Fruit fly (Drosophila melanogaster) whole organism, prepupa: ENCODE results near the gene dock.
A peak's percentile ranks its signal among the peaks of the same experiment; 100 is the strongest.

Source experiments
- Blimp-1 ChIP-seq: fragments of 200-800 bp; sonication (Bioruptor generic); optimal IDR thresholded peaks from 3 replicates; lab custom pipeline; 2017; ENCODE audit warnings: missing biosample characterization, missing genetic modification characterization, mild to moderate bottlenecking, moderate library complexity, missing genetic modification reagents
- CG10631 ChIP-seq: fragments of 200-800 bp; sonication (Bioruptor generic); optimal IDR thresholded peaks from 2 replicates; lab custom pipeline; 2016; ENCODE audit warnings: missing biosample characterization, missing genetic modification characterization
- CG11294 ChIP-seq: fragments of 200-800 bp; sonication (Bioruptor generic); IDR thresholded peaks from 2 replicates; pipeline ENCODE4 v1.3.6; 2022; ENCODE audit warnings: missing biosample characterization, missing genetic modification characterization
- CG11762 ChIP-seq: fragments of 200-800 bp; sonication (Bioruptor generic); optimal IDR thresholded peaks from 3 replicates; lab custom pipeline; 2016; ENCODE audit warnings: missing biosample characterization, missing genetic modification characterization; ENCODE audit not compliant: insufficient read depth
- CG11902 ChIP-seq: fragments of 200-800 bp; sonication (Bioruptor generic); optimal IDR thresholded peaks from 3 replicates; lab custom pipeline; 2016; ENCODE audit warnings: missing biosample characterization, missing genetic modification characterization
- CG15336 ChIP-seq: fragments of 200-800 bp; sonication (Bioruptor generic); IDR thresholded peaks from 2 replicates; pipeline ENCODE4 v1.3.6; 2022; ENCODE audit warnings: missing biosample characterization, missing genetic modification characterization
- CG1621 ChIP-seq: fragments of 200-800 bp; sonication (Bioruptor generic); optimal IDR thresholded peaks from 3 replicates; lab custom pipeline; 2018; ENCODE audit warnings: missing biosample characterization, mild to moderate bottlenecking, missing genetic modification characterization
- CG3032 ChIP-seq: fragments of 200-800 bp; optimal IDR thresholded peaks from 2 replicates; lab custom pipeline; 2019; ENCODE audit warnings: missing biosample characterization, mild to moderate bottlenecking, missing genetic modification characterization, moderate library complexity
- CG31627 ChIP-seq: fragments of 200-800 bp; sonication (Bioruptor generic); optimal IDR thresholded peaks from 3 replicates; lab custom pipeline; 2016; ENCODE audit warnings: missing biosample characterization, missing genetic modification characterization
- CG32006 ChIP-seq: fragments of 200-800 bp; sonication (Bioruptor generic); optimal IDR thresholded peaks from 3 replicates; lab custom pipeline; 2017; ENCODE audit warnings: missing biosample characterization, mild to moderate bottlenecking, missing genetic modification characterization
- CG34406 ChIP-seq: fragments of 200-800 bp; sonication (Bioruptor generic); optimal IDR thresholded peaks from 3 replicates; lab custom pipeline; 2016; ENCODE audit warnings: missing biosample characterization, missing genetic modification characterization
- CG3919 ChIP-seq: fragments of 200-800 bp; sonication (Bioruptor generic); optimal IDR thresholded peaks from 3 replicates; lab custom pipeline; 2016; ENCODE audit warnings: missing biosample characterization, missing genetic modification characterization
- CG4318 ChIP-seq: fragments of 200-800 bp; sonication (Bioruptor generic); optimal IDR thresholded peaks from 3 replicates; lab custom pipeline; 2017; ENCODE audit warnings: missing biosample characterization, mild to moderate bottlenecking, missing genetic modification characterization
- CG6163 ChIP-seq: fragments of 200-800 bp; sonication (Bioruptor generic); IDR thresholded peaks from 3 replicates; pipeline ENCODE4 v1.3.6; 2022; ENCODE audit warnings: missing biosample characterization, missing genetic modification characterization
- CG6276 ChIP-seq: fragments of 200-800 bp; sonication (Bioruptor generic); optimal IDR thresholded peaks from 2 replicates; lab custom pipeline; 2017; ENCODE audit warnings: missing biosample characterization, mild to moderate bottlenecking, missing genetic modification characterization
- CG6792 ChIP-seq: fragments of 200-800 bp; sonication (Bioruptor generic); optimal IDR thresholded peaks from 3 replicates; lab custom pipeline; 2016; ENCODE audit warnings: missing biosample characterization, missing genetic modification characterization
- CG6808 ChIP-seq: fragments of 200-800 bp; sonication (Bioruptor generic); optimal IDR thresholded peaks from 3 replicates; lab custom pipeline; 2017; ENCODE audit warnings: missing biosample characterization, missing genetic modification characterization, mild to moderate bottlenecking, moderate library complexity, missing genetic modification reagents
- CG6854 ChIP-seq: fragments of 200-800 bp; sonication (Bioruptor generic); optimal IDR thresholded peaks from 2 replicates; lab custom pipeline; 2017; ENCODE audit warnings: missing biosample characterization, mild to moderate bottlenecking, missing genetic modification characterization
- CG8119 ChIP-seq: fragments of 200-800 bp; sonication (Bioruptor generic); IDR thresholded peaks from 3 replicates; pipeline ENCODE4 v1.3.6; 2022; ENCODE audit warnings: missing biosample characterization, missing genetic modification characterization
- CG8319 ChIP-seq: fragments of 200-800 bp; sonication (Bioruptor generic); optimal IDR thresholded peaks from 3 replicates; lab custom pipeline; 2016; ENCODE audit warnings: missing biosample characterization, missing genetic modification characterization
- CG8632 ChIP-seq: fragments of 200-800 bp; sonication (Bioruptor generic); optimal IDR thresholded peaks from 3 replicates; lab custom pipeline; 2016; ENCODE audit warnings: missing biosample characterization, missing genetic modification characterization
- CG9139 ChIP-seq: fragments of 200-800 bp; sonication (Bioruptor generic); optimal IDR thresholded peaks from 3 replicates; lab custom pipeline; 2017; ENCODE audit warnings: missing biosample characterization, mild to moderate bottlenecking, missing genetic modification characterization
- Eip75B ChIP-seq: fragments of 200-800 bp; sonication (Bioruptor generic); optimal IDR thresholded peaks from 3 replicates; lab custom pipeline; 2016; ENCODE audit warnings: missing biosample characterization, missing genetic modification characterization
- Eip93F ChIP-seq: fragments of 200-800 bp; sonication (Bioruptor generic); optimal IDR thresholded peaks from 2 replicates; lab custom pipeline; 2016; ENCODE audit warnings: missing biosample characterization, mild to moderate bottlenecking, missing genetic modification characterization
- Ets21C ChIP-seq: fragments of 200-800 bp; sonication (Bioruptor generic); optimal IDR thresholded peaks from 3 replicates; lab custom pipeline; 2016; ENCODE audit warnings: missing biosample characterization, missing genetic modification characterization
- Ets96B ChIP-seq: fragments of 200-800 bp; optimal IDR thresholded peaks from 2 replicates; lab custom pipeline; 2019; ENCODE audit warnings: missing biosample characterization, mild to moderate bottlenecking, missing genetic modification characterization, moderate library complexity
- Hr39 ChIP-seq: fragments of 200-800 bp; sonication (Bioruptor generic); optimal IDR thresholded peaks from 2 replicates; lab custom pipeline; 2016; ENCODE audit warnings: missing biosample characterization, missing genetic modification characterization
- Hr4 ChIP-seq: fragments of 200-800 bp; sonication (Bioruptor generic); optimal IDR thresholded peaks from 3 replicates; lab custom pipeline; 2016; ENCODE audit warnings: missing biosample characterization, missing genetic modification characterization
- Lpt ChIP-seq: fragments of 200-800 bp; sonication (Bioruptor generic); optimal IDR thresholded peaks from 3 replicates; lab custom pipeline; 2016; ENCODE audit warnings: missing biosample characterization, missing genetic modification characterization
- Met ChIP-seq: fragments of 200-800 bp; sonication (Bioruptor generic); optimal IDR thresholded peaks from 3 replicates; lab custom pipeline; 2016; ENCODE audit warnings: missing biosample characterization, missing genetic modification characterization
- Smox ChIP-seq: fragments of 200-800 bp; sonication (Bioruptor generic); optimal IDR thresholded peaks from 3 replicates; lab custom pipeline; 2016; ENCODE audit warnings: missing biosample characterization, missing genetic modification characterization
- Sox102F ChIP-seq: fragments of 200-800 bp; sonication (Bioruptor generic); optimal IDR thresholded peaks from 2 replicates; lab custom pipeline; 2016; ENCODE audit warnings: missing biosample characterization, mild to moderate bottlenecking, missing genetic modification characterization
- Sox14 ChIP-seq: fragments of 200-800 bp; sonication (Bioruptor generic); optimal IDR thresholded peaks from 3 replicates; lab custom pipeline; 2016; ENCODE audit warnings: missing biosample characterization, missing genetic modification characterization
- Sox15 ChIP-seq: fragments of 200-800 bp; sonication (Bioruptor generic); optimal IDR thresholded peaks from 3 replicates; lab custom pipeline; 2016; ENCODE audit warnings: missing biosample characterization, missing genetic modification characterization
- acj6 ChIP-seq: fragments of 200-800 bp; sonication (Bioruptor generic); optimal IDR thresholded peaks from 3 replicates; lab custom pipeline; 2016; ENCODE audit warnings: missing biosample characterization, missing genetic modification characterization
- cyc ChIP-seq: fragments of 200-800 bp; sonication (Bioruptor generic); optimal IDR thresholded peaks from 3 replicates; lab custom pipeline; 2016; ENCODE audit warnings: missing biosample characterization, missing genetic modification characterization
- dac ChIP-seq: fragments of 200-800 bp; sonication (Bioruptor generic); optimal IDR thresholded peaks from 2 replicates; lab custom pipeline; 2017; ENCODE audit warnings: missing biosample characterization, mild to moderate bottlenecking, missing genetic modification characterization
- dsx ChIP-seq: fragments of 200-800 bp; optimal IDR thresholded peaks from 3 replicates; lab custom pipeline; 2019; ENCODE audit warnings: missing biosample characterization, mild to moderate bottlenecking, missing genetic modification characterization, moderate library complexity; ENCODE audit not compliant: poor library complexity, severe bottlenecking
- esn ChIP-seq: fragments of 200-800 bp; sonication (Bioruptor generic); optimal IDR thresholded peaks from 2 replicates; lab custom pipeline; 2016; ENCODE audit warnings: missing biosample characterization, mild to moderate bottlenecking, missing genetic modification characterization, moderate library complexity
- fd59A ChIP-seq: fragments of 200-800 bp; sonication (Bioruptor generic); optimal IDR thresholded peaks from 2 replicates; lab custom pipeline; 2017; ENCODE audit warnings: missing biosample characterization, mild to moderate bottlenecking, missing genetic modification characterization, missing genetic modification reagents
- fd85E ChIP-seq: fragments of 200-800 bp; sonication (Bioruptor generic); optimal IDR thresholded peaks from 3 replicates; lab custom pipeline; 2016; ENCODE audit warnings: missing biosample characterization, missing genetic modification characterization
- fkh ChIP-seq: fragments of 200-800 bp; sonication (Bioruptor generic); optimal IDR thresholded peaks from 3 replicates; lab custom pipeline; 2017; ENCODE audit warnings: missing biosample characterization, mild to moderate bottlenecking, missing genetic modification characterization, moderate library complexity
- lz ChIP-seq: fragments of 200-800 bp; sonication (Bioruptor generic); optimal IDR thresholded peaks from 3 replicates; lab custom pipeline; 2016; ENCODE audit warnings: missing biosample characterization, missing genetic modification characterization
- pdm3 ChIP-seq: fragments of 200-800 bp; sonication (Bioruptor generic); optimal IDR thresholded peaks from 3 replicates; lab custom pipeline; 2016; ENCODE audit warnings: missing biosample characterization, missing genetic modification characterization
- salr ChIP-seq, 2 experiments: fragments of 200-800 bp; sonication (Bioruptor generic); optimal IDR thresholded peaks; 3 replicates each; lab custom pipeline; 2016 to 2018; ENCODE audit warnings: missing biosample characterization in 2 of 2, missing genetic modification characterization in 2 of 2, mild to moderate bottlenecking in 1 of 2
- ss ChIP-seq, 2 experiments: fragments of 200-800 bp; sonication (Bioruptor generic); optimal IDR thresholded peaks; 2 replicates in 1 of 2; 3 replicates in 1 of 2; lab custom pipeline; 2017 to 2018; ENCODE audit warnings: mild to moderate bottlenecking in 2 of 2, missing biosample characterization in 2 of 2, missing genetic modification characterization in 2 of 2, moderate library complexity in 1 of 2

The dock gene

DNA sequence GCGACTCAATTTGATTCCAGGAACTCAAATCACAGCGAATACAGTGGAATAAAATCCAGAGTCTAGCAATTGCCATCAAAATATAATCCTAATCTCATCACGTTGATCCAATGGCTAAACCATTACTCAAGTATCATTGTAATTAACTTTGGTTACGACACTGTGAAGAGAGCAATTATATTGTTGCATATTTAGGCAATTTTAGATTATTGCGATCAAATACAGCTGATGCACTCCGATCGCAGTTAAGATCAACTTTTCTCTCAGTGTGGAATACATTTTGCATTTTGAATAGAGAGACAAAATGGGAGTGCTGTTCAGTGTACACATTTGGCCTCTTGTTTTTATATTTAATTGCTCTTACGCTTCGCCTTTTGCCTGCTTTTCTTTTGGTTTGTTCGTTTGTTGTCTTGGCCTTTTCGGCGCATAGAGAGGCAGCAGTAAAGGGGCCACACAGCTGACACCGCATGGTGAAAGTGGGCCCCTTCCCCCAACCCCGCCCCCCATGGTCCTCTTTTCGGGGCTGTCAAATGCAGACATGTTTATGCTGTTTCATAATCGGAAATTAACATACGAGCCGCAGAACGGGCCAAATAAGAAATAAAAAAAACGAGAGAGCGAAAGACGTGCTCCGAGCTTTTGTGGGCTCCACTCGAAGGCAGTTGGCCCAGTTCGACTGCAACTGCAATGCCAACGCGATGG lies 20.5 kb downstream of the dock start (continued):
- TF ChIP-seq fkh (GFP tag; lab: Kevin White, UChicago), result peak; percentile 12
- peak; percentile 62 for TF ChIP-seq Smox
- TF ChIP-seq cyc (GFP tag; lab: Kevin White, UChicago), result peak; percentile 61
- peak; percentile 32 for TF ChIP-seq CG10631 (GFP tag; lab: Kevin White, UChicago)
- peak; percentile 47 for TF ChIP-seq CG6792
- peak; percentile 64 for TF ChIP-seq Lpt (GFP tag; lab: Kevin White, UChicago)
- peak; percentile 6 for TF ChIP-seq CG11902 (GFP tag; lab: Kevin White, UChicago)
- no peak for TF ChIP-seq Ets96B (tag; lab: Kevin White, UChicago)
- peak; percentile 24 for TF ChIP-seq Sox14 (GFP tag; lab: Kevin White, UChicago)
- peak; percentile 65 for TF ChIP-seq lz
- TF ChIP-seq Ets21C (GFP tag; lab: Kevin White, UChicago), result peak; percentile 49
- TF ChIP-seq Hr4 (GFP tag; lab: Kevin White, UChicago), result peak; percentile 90
- peak; percentile 66 for TF ChIP-seq Hr39 (GFP tag; lab: Kevin White, UChicago)
- TF ChIP-seq CG32006 (GFP tag; lab: Kevin White, UChicago), result peak; percentile 86
- TF ChIP-seq CG6276 (GFP tag; lab: Kevin White, UChicago), result peak; percentile 78
- TF ChIP-seq CG6808, result no peak
- TF ChIP-seq CG8632 (GFP tag; lab: Kevin White, UChicago), result peak; percentile 13
- TF ChIP-seq CG11294 (GFP tag; lab: Robert Waterston, UW), result peak; percentile 45; the same call in 1 of the 2 replicates
- peak; percentile 66 for TF ChIP-seq esn (GFP tag; lab: Kevin White, UChicago)
- peak; percentile 56 for TF ChIP-seq CG34406 (GFP tag; lab: Kevin White, UChicago)
- peak; percentile 80 for TF ChIP-seq CG4318 (GFP tag; lab: Kevin White, UChicago)
- peak; percentile 28 for TF ChIP-seq CG8319
- TF ChIP-seq fd85E, result no peak
- peak; percentile 32 for TF ChIP-seq CG6854

DNA sequence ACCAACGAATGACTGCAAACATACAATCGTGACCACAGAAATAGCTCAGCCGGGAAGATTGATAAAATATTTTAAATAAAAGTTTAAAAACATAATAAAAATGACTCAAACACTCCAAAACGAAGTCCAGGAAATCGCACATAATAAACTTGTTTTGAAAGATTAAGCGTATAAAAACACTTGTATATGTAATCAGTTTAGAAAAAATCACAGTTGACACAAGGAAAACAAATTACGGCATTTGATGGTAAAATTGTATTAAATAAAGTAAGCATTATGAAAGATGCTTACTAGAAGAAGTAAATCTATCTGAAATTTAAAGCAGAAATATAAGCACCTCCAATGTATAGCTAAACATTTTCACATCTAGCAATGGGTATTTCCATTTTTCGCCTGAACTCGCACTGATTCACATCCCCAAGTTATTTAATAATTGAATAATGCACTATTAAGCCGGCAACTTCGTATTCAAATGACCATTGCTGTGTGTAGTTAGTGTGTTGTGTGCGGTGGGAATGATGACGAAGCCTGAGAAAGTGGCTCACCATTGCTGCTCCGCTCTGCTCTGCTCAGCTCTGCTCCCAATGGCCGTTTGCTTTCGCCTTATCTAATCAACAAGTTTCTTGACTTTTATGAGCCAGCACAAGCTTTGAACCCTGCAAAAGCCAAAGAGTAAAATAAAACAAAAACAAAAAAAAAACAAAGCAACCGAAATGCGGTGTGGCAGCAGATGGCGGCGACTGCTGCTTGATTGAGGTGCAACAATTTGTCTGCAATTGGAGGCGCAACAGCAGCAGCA lies 21.6 kb downstream of the dock start:
- peak; percentile 14 for TF ChIP-seq Sox102F
- peak; percentile 13 for TF ChIP-seq CG11762 (GFP tag; lab: Kevin White, UChicago)
- peak; percentile 36 for TF ChIP-seq Met (GFP tag; lab: Kevin White, UChicago)
- TF ChIP-seq dac, result no peak
- peak; percentile 37 for TF ChIP-seq CG3032 (tag; lab: Kevin White, UChicago)
- TF ChIP-seq CG4318 (GFP tag; lab: Kevin White, UChicago), result peak; percentile 69
- TF ChIP-seq fd59A, result peak; percentile 15
- TF ChIP-seq acj6 (GFP tag; lab: Kevin White, UChicago), result peak; percentile 69
- peak; percentile 47 for TF ChIP-seq Ets96B (tag; lab: Kevin White, UChicago)
- TF ChIP-seq Eip93F (GFP tag; lab: Kevin White, UChicago), result peak; percentile 4
- TF ChIP-seq CG15336, result peak; percentile 67
- peak; percentile 63 for TF ChIP-seq esn (GFP tag; lab: Kevin White, UChicago)
- peak; percentile 60 for TF ChIP-seq pdm3
- TF ChIP-seq CG6854, result peak; percentile 73
- TF ChIP-seq CG6276 (GFP tag; lab: Kevin White, UChicago), result peak; percentile 71
- peak; percentile 55 for TF ChIP-seq CG3919 (GFP tag; lab: Kevin White, UChicago)
- no peak for TF ChIP-seq Blimp-1
- TF ChIP-seq dsx (GFP tag; lab: Kevin White, UChicago), result no peak
- TF ChIP-seq salr (GFP tag; optimal IDR thresholded peaks at IDR 0.05; lab: Kevin White, UChicago), result peak in 1 of 2 experiments; percentile 81
- peak; percentile 41 for TF ChIP-seq Eip75B (GFP tag; lab: Kevin White, UChicago)
- TF ChIP-seq CG9139, result no peak
- peak; percentile 27 for TF ChIP-seq CG8319
- TF ChIP-seq CG31627 (GFP tag; lab: Kevin White, UChicago), result peak; percentile 56
- peak; percentile 66 for TF ChIP-seq CG8119 (GFP tag; lab: Robert Waterston, UW)
- peak; percentile 45; the same call in 2 of the 3 replicates for TF ChIP-seq CG6163 (GFP tag; lab: Robert Waterston, UW)
- TF ChIP-seq lz, result peak; percentile 46
- peak; percentile 44 for TF ChIP-seq Smox
- no peak for TF ChIP-seq CG1621
- TF ChIP-seq Ets21C (GFP tag; lab: Kevin White, UChicago), result peak; percentile 18
- no peak for TF ChIP-seq ss (GFP tag; optimal IDR thresholded peaks at IDR 0.05; lab: Kevin White, UChicago)
- TF ChIP-seq Sox15 (GFP tag; lab: Kevin White, UChicago), result peak; percentile 37
